Fruit fly (Drosophila melanogaster) Kc167 (cell line): Measurements from ENCODE around the gene arm.

ENCODE experiments used
- Myc ChIP-seq: fragments of >200 bp; optimal IDR thresholded peaks from 2 replicates; lab custom pipeline; 2017; ENCODE audit warnings: missing external identifiers
- Sin3A ChIP-seq: fragments of >200 bp; optimal IDR thresholded peaks from 2 replicates; lab custom pipeline; 2018; ENCODE audit warnings: missing external identifiers
- h ChIP-seq: fragments of >200 bp; optimal IDR thresholded peaks from 3 replicates; lab custom pipeline; 2018; ENCODE audit warnings: missing external identifiers
- insv ChIP-seq: fragments of >200 bp; optimal IDR thresholded peaks from 3 replicates; lab custom pipeline; 2018; ENCODE audit warnings: missing external identifiers
- psq ChIP-seq: fragments of >200 bp; optimal IDR thresholded peaks from 2 replicates; lab custom pipeline; 2017; ENCODE audit warnings: missing external identifiers
- ttk ChIP-seq: sonication (Bioruptor generic); optimal IDR thresholded peaks from 2 replicates; lab custom pipeline; 2017; ENCODE audit warnings: missing external identifiers

arm gene

DNA sequence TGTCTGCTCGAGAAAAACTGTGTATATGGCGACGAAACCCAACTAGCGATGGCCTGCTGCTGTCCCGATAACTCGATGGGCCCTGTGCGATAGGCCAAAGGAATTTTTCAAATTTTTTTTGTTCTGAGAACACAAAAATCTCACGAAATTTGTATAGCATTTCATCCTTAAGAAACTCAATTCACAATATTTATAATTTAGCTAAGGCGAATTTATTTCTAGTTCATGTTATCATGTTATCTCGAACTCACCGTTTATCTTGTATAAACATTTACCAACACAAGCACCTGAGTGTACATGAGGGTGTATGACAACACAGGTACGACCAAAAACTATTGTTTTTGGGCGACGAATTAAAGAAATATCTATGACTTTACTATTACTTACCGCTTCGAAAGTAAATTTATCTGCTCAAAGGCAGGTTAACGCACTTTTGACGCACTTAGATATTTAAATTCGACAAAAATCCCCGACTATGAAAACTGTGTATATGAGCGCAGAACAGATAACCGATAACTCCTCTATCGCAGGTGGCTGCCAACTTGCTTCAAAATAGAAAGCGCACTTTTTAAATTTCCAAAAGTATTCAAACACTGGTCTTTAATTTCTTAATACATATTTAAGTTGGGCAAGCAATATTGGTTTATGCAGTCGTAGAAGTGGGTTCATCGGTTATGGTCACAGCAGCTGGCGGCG lies at the start of gene arm:
TSS of gene arm (minus strand) at position 524 of the 696 bp plus-strand sequence.
- no peak for TF ChIP-seq insv (lab: Kevin White, UChicago)
- TF ChIP-seq ttk (lab: Kevin White, UChicago) = no peak
- TF ChIP-seq Sin3A (lab: Kevin White, UChicago) = no peak
- TF ChIP-seq psq (lab: Kevin White, UChicago) = no peak
- TF ChIP-seq h = no peak
- no peak for TF ChIP-seq Myc (lab: Kevin White, UChicago)

dm6 chrX:1949598-1949997 lies 49.2 kb upstream of the arm start:
- no peak for TF ChIP-seq Myc (lab: Kevin White, UChicago)
- TF ChIP-seq Sin3A (lab: Kevin White, UChicago) = no peak
- TF ChIP-seq ttk (lab: Kevin White, UChicago) = no peak
- no peak for TF ChIP-seq psq (lab: Kevin White, UChicago)
- TF ChIP-seq insv (lab: Kevin White, UChicago) = no peak
- TF ChIP-seq h = no peak

dm6 chrX:1948508-1949065 lies 48.1 kb upstream of the arm start:
- TF ChIP-seq insv (lab: Kevin White, UChicago) = no peak
- no peak for TF ChIP-seq Myc (lab: Kevin White, UChicago)
- no peak for TF ChIP-seq h
- TF ChIP-seq psq (lab: Kevin White, UChicago) = no peak

- TF ChIP-seq psq (lab: Kevin White, UChicago) (no peak), Myc (lab: Kevin White, UChicago) (no peak), Sin3A (lab: Kevin White, UChicago) (no peak), insv (lab: Kevin White, UChicago) (no peak), ttk (lab: Kevin White, UChicago) (no peak), h (no peak)
Measured at dm6 chrX:1947900-1948374, 47.5 kb upstream of the arm start.

DNA sequence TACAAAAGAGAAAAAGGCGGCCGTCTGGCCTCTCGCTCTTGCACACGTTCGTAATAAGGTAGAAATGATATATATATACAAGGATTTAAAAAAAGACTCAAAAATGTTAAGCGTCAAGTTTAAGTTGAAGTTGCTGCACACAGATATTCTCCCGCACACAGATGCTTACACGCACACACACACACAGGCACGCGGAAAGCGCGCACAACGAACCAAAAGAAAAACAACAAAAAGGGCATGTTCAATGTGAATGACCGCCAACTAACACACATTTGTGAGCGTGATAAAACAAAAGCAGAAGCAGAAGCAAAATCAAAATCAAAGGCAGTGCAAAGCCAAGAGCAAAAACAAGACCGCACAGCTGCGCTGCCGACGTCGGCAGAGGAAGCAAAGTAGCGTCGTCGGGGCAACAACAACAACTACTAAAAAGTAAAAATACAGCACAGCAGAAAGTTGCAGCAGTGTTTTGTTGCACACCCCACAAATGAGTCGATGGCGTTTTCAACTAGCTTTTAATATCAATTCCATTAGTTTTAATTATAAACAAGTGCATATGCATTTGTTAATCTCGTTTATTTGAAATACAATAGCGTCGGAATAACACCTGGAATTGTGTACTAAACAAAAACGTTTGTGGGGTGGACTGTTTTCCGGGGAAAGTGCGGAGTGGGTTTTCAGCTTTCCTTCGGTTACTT lies 46.9 kb upstream of the arm start:
- no peak for TF ChIP-seq ttk (lab: Kevin White, UChicago)

DNA sequence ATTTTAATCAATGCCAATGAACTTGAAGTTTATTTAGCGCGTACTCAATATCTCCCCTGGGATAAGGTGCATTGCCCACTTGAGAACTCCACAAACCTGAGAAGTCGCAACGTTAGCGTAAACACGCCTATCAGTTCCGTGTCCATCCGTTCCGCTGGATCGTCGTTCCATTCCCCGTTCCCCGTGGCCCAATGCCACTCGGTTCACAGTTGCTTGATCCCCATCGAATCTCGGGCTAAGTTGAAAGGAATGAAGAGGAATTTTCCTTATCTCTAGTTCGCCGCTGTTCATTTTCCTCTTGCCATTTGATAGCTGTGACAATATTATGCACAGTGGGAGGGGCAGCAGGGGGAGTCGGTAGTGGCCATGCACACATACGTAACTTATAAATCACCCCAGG lies 44.8 kb upstream of the arm start:
- TF ChIP-seq Sin3A (lab: Kevin White, UChicago) = no peak
- no peak for TF ChIP-seq psq (lab: Kevin White, UChicago)
- no peak for TF ChIP-seq ttk (lab: Kevin White, UChicago)
- no peak for TF ChIP-seq Myc (lab: Kevin White, UChicago)
- no peak for TF ChIP-seq h
- no peak for TF ChIP-seq insv (lab: Kevin White, UChicago)

DNA sequence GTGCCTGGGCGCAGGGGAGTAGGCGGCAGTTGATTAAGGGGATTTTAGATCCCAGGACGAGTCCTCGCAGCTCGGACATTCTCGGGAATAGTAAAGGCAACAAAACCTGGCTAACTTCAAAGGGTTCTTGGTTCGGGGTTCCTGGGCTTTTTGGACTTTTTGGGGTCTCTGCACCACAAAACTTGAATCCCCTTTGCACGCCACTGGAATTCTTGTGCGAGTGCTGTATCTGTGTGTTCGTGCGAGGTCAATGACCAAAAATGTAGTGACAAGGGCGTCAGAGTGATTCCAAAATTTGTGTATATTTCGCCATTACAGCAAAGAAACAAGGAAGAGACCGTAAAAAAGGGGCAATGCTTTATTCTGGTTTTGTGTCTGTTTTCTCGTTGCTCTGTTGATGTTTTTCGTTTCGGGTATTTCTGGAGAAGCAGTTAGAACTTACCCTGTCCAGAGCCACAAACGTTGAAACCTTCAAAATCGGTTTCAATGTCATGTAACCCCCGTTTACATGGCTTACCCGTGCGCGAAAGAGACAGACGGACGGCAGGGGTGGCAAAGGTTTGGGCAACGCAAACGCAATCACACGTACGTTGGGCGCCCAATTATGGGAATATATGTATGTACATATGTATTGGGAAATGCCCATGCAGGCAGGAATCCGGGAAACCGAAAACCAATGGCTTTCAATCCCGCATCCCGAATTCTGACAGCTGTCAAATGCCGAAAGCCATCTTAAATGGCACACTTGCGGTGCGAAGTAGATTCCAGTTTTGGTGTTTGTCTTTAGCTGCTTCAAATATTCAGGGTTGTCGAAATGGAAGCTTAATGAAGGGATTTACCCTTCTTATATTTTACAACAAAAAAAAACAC lies 44.0 kb upstream of the arm start:
- TF ChIP-seq Sin3A (lab: Kevin White, UChicago) = no peak
- TF ChIP-seq h = no peak
- no peak for TF ChIP-seq Myc (lab: Kevin White, UChicago)
- no peak for TF ChIP-seq insv (lab: Kevin White, UChicago)

DNA sequence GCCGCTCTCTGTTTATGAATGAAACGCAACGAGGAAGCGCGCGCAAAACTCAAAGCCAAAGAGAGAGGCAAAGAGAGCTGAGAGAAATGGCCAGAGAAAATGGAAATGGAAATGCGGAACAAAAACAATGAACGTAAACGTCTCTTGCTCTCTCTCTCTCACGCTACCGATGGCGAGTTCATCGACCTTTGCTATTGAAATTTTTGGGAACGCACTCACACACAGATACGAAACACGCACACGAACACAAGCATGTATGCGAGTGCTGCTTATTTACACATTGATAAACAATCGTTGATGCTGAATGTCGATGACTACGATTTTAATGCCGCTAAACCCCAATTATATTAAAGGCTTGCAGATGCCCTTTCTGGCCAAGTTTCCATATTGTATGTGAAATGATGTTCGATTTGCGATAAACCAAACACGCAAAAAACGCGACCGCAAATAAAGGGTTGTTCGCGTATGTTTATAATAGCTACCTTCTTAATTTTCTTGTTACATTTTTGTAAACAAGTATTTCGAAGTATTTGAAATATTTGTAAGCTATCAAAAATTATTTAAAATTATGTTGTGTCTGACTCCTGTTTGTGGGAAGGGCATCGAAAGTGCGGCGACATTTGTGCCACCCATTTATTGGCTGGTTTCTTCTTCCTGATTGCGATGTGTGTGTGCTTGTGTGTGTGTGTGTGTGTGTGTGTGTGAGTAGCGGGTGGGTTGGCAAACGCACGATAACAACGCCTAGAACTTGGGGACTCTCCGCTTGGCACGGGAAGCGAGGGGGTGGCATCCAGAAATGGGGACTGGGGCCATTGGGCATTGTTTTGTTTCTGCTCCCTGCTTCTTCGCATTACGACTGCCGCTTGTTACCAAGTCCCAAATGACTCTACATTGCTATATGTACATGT lies 43.1 kb upstream of the arm start:
- TF ChIP-seq insv (lab: Kevin White, UChicago) = no peak
- TF ChIP-seq Sin3A (lab: Kevin White, UChicago) = no peak
- TF ChIP-seq ttk (lab: Kevin White, UChicago) = no peak
- TF ChIP-seq Myc (lab: Kevin White, UChicago) = no peak
- no peak for TF ChIP-seq h
- no peak for TF ChIP-seq psq (lab: Kevin White, UChicago)

DNA sequence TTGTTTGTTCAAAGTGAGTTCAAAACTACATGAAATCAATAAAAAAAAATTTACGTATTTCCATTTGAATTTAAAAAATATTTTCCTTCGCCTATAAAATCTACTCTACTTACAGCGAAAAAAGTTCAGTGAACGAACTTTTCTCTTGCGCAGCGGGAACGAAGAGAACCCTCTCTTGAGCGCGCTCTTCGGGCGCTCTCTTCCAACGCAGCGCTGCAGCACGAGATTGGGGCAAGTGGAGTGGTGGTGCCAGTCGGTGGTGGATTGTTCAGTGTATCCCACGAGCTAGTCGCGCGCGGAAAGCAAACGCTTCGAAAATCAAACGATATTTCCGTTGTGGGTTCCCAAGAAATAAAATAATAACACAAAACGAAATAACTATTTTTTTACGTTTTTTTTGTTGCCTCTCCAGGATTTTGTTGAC lies 41.2 kb upstream of the arm start, which contains the start of gene Hr4:
TSS of gene Hr4 (plus strand) at position 272 of the 424 bp plus-strand sequence.
- no peak for TF ChIP-seq ttk (lab: Kevin White, UChicago)
- TF ChIP-seq Myc (lab: Kevin White, UChicago) = no peak
- no peak for TF ChIP-seq h
- TF ChIP-seq psq (lab: Kevin White, UChicago) = no peak
- no peak for TF ChIP-seq Sin3A (lab: Kevin White, UChicago)
- no peak for TF ChIP-seq insv (lab: Kevin White, UChicago)

DNA sequence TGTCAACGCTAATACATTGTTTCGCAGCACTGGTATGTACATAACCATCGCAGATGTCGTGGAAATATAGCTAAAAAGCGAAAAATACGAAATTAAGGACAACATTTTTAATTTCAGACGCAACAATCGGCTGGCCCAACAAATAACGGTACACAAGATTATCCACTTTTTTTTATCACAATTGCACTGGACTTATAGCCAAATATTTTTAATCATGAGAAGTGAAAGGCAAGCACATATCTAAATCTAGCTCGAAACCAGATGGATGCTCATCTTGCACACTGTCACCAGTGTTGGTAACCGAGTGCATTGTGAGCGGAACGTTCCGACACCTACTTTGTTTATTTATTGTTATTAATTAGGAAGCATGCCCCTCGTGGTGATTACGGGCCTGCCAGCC lies 39.6 kb upstream of the arm start, which contains the start of the genes CG3857 and CG3587:
TSS of gene CG3857 (minus strand) at position 21 of the 400 bp plus-strand sequence.
TSS of gene CG3587 (plus strand) at position 288 of the 400 bp plus-strand sequence.
- TF ChIP-seq psq (lab: Kevin White, UChicago) (no peak), Myc (lab: Kevin White, UChicago) (no peak)
